Fruit fly (Drosophila melanogaster) whole organism, embryonic: ENCODE results near the gene CG6163.

Experiments
- CG12155 ChIP-seq: fragments of 200-800 bp; sonication (Bioruptor generic); optimal IDR thresholded peaks from 3 replicates; lab custom pipeline; 2016; ENCODE audit warnings: missing biosample characterization, missing genetic modification characterization
- CG12769 ChIP-seq: fragments of 200-800 bp; sonication (Bioruptor generic); optimal IDR thresholded peaks from 2 replicates; lab custom pipeline; 2019; ENCODE audit warnings: missing biosample characterization, mild to moderate bottlenecking, missing genetic modification characterization, moderate library complexity
- CG13775 ChIP-seq: fragments of 200-800 bp; sonication (Bioruptor generic); optimal IDR thresholded peaks from 3 replicates; lab custom pipeline; 2017; ENCODE audit warnings: missing biosample characterization, mild to moderate bottlenecking, missing genetic modification characterization
- CG1529 ChIP-seq: fragments of 200-800 bp; sonication (Bioruptor generic); optimal IDR thresholded peaks from 3 replicates; lab custom pipeline; 2018; ENCODE audit warnings: missing biosample characterization, missing genetic modification characterization
- CG15696 ChIP-seq: fragments of 200-800 bp; sonication (Bioruptor generic); optimal IDR thresholded peaks from 2 replicates; lab custom pipeline; 2019; ENCODE audit warnings: missing biosample characterization, mild to moderate bottlenecking, missing genetic modification characterization, moderate library complexity
- CG16813 ChIP-seq: fragments of 200-800 bp; sonication (Bioruptor generic); IDR thresholded peaks from 3 replicates; pipeline ENCODE4 v1.3.6; 2022; ENCODE audit warnings: missing biosample characterization, missing genetic modification characterization; ENCODE audit not compliant: partially characterized antibody
- CG16863 ChIP-seq: fragments of 200-800 bp; sonication (Bioruptor generic); optimal IDR thresholded peaks from 3 replicates; lab custom pipeline; 2016; ENCODE audit warnings: missing biosample characterization, missing genetic modification characterization
- CG17385 ChIP-seq: fragments of 200-800 bp; sonication (Bioruptor generic); optimal IDR thresholded peaks from 3 replicates; lab custom pipeline; 2018; ENCODE audit warnings: missing biosample characterization, mild to moderate bottlenecking, missing genetic modification characterization
- CG1792 ChIP-seq: fragments of 200-800 bp; sonication (Bioruptor generic); optimal IDR thresholded peaks from 2 replicates; lab custom pipeline; 2016; ENCODE audit warnings: missing biosample characterization, missing genetic modification characterization
- CG2712 ChIP-seq: fragments of 200-800 bp; optimal IDR thresholded peaks from 3 replicates; lab custom pipeline; 2019; ENCODE audit warnings: missing biosample characterization, mild to moderate bottlenecking, missing genetic modification characterization, moderate library complexity
- CG2889 ChIP-seq: fragments of 200-800 bp; sonication (Bioruptor generic); IDR thresholded peaks from 3 replicates; pipeline ENCODE4 v1.3.6; 2022; ENCODE audit warnings: missing biosample characterization, missing genetic modification characterization
- CG30431 ChIP-seq: fragments of 200-800 bp; sonication (Bioruptor generic); optimal IDR thresholded peaks from 2 replicates; lab custom pipeline; 2017; ENCODE audit warnings: missing biosample characterization, missing genetic modification characterization
- CG3065 ChIP-seq: fragments of 200-800 bp; sonication (Bioruptor generic); optimal IDR thresholded peaks from 2 replicates; lab custom pipeline; 2016; ENCODE audit warnings: missing biosample characterization, missing genetic modification characterization
- CG5180 ChIP-seq: fragments of 200-800 bp; sonication (Bioruptor generic); optimal IDR thresholded peaks from 3 replicates; lab custom pipeline; 2017; ENCODE audit warnings: missing biosample characterization, missing genetic modification characterization, mild to moderate bottlenecking, moderate library complexity, missing genetic modification reagents
- CG8359 ChIP-seq: fragments of 200-800 bp; sonication (Bioruptor generic); optimal IDR thresholded peaks from 2 replicates; lab custom pipeline; 2017; ENCODE audit warnings: missing biosample characterization, mild to moderate bottlenecking, missing genetic modification characterization, borderline replicate concordance
- Dll ChIP-seq: fragments of 200-800 bp; sonication (Bioruptor generic); IDR thresholded peaks from 4 replicates; pipeline ENCODE4 v1.3.6; 2022; ENCODE audit warnings: missing biosample characterization, missing genetic modification characterization; ENCODE audit not compliant: partially characterized antibody
- Fer2 ChIP-seq: fragments of 200-800 bp; sonication (Bioruptor generic); optimal IDR thresholded peaks from 2 replicates; lab custom pipeline; 2018; ENCODE audit warnings: missing biosample characterization, mild to moderate bottlenecking, missing genetic modification characterization, moderate library complexity
- Gsc ChIP-seq: fragments of 200-800 bp; sonication (Bioruptor generic); IDR thresholded peaks from 2 replicates; pipeline ENCODE4 v1.3.6; 2022; ENCODE audit warnings: missing biosample characterization, missing genetic modification characterization
- HLHmδ ChIP-seq: fragments of 200-800 bp; sonication (Bioruptor generic); optimal IDR thresholded peaks from 2 replicates; lab custom pipeline; 2018; ENCODE audit warnings: missing biosample characterization, mild to moderate bottlenecking, missing genetic modification characterization, moderate library complexity
- Hmr ChIP-seq: fragments of 200-800 bp; sonication (Bioruptor generic); optimal IDR thresholded peaks from 3 replicates; lab custom pipeline; 2017; ENCODE audit warnings: mild to moderate bottlenecking, missing biosample characterization, missing genetic modification reagents, missing genetic modification characterization
- Jarid2 ChIP-seq: fragments of 200-800 bp; sonication (Bioruptor generic); optimal IDR thresholded peaks from 3 replicates; lab custom pipeline; 2017; ENCODE audit warnings: mild to moderate bottlenecking, missing biosample characterization, missing genetic modification reagents, missing genetic modification characterization
- MESR4 ChIP-seq: fragments of 200-800 bp; sonication (Bioruptor generic); optimal IDR thresholded peaks from 2 replicates; lab custom pipeline; 2018; ENCODE audit warnings: missing biosample characterization, mild to moderate bottlenecking, missing genetic modification characterization, moderate library complexity
- NC2β ChIP-seq: fragments of 200-800 bp; sonication (Bioruptor generic); optimal IDR thresholded peaks from 2 replicates; lab custom pipeline; 2016; ENCODE audit warnings: missing biosample characterization, missing genetic modification characterization
- Oli ChIP-seq: fragments of 200-800 bp; sonication (Bioruptor generic); optimal IDR thresholded peaks from 2 replicates; lab custom pipeline; 2018; ENCODE audit warnings: missing biosample characterization, mild to moderate bottlenecking, missing genetic modification characterization, moderate library complexity
- Pdp1 ChIP-seq, 2 experiments: fragments of 200-800 bp; sonication (Bioruptor generic); optimal IDR thresholded peaks; 3 replicates each; lab custom pipeline; 2016; ENCODE audit warnings: missing biosample characterization in 2 of 2, missing genetic modification characterization in 2 of 2, mild to moderate bottlenecking in 1 of 2, moderate library complexity in 1 of 2
- Six4 ChIP-seq: fragments of 200-800 bp; sonication (Bioruptor generic); optimal IDR thresholded peaks from 2 replicates; lab custom pipeline; 2016; ENCODE audit warnings: missing biosample characterization, missing genetic modification characterization
- Sry-δ ChIP-seq: fragments of 200-800 bp; sonication (Bioruptor generic); optimal IDR thresholded peaks from 2 replicates; lab custom pipeline; 2016; ENCODE audit warnings: missing biosample characterization, missing genetic modification characterization
- Taf1 ChIP-seq: fragments of 200-800 bp; sonication (Bioruptor generic); IDR thresholded peaks from 2 replicates; pipeline ENCODE4 v1.3.6; 2022; ENCODE audit warnings: missing biosample characterization, missing genetic modification characterization
- amos ChIP-seq: fragments of 200-800 bp; sonication (Bioruptor generic); IDR thresholded peaks from 2 replicates; pipeline ENCODE4 v1.3.6; 2022; ENCODE audit warnings: missing biosample characterization, missing genetic modification characterization; ENCODE audit not compliant: partially characterized antibody
- ash1 ChIP-seq: fragments of 200-800 bp; sonication (Bioruptor generic); optimal IDR thresholded peaks from 2 replicates; lab custom pipeline; 2018; ENCODE audit warnings: missing biosample characterization, mild to moderate bottlenecking, missing genetic modification characterization
- az2 ChIP-seq: fragments of 200-800 bp; sonication (Bioruptor generic); optimal IDR thresholded peaks from 3 replicates; lab custom pipeline; 2016; ENCODE audit warnings: missing biosample characterization, missing genetic modification characterization
- br ChIP-seq: fragments of >200 bp; optimal IDR thresholded peaks from 2 replicates; lab custom pipeline; 2017
- chif ChIP-seq, 2 experiments: fragments of 200-800 bp; sonication (Bioruptor generic); optimal IDR thresholded peaks; 3 replicates each; lab custom pipeline; 2016; ENCODE audit warnings: missing biosample characterization in 2 of 2, missing genetic modification characterization in 2 of 2
- danr ChIP-seq: fragments of 200-800 bp; sonication (Bioruptor generic); IDR thresholded peaks from 2 replicates; pipeline ENCODE4 v1.3.6; 2022; ENCODE audit warnings: missing biosample characterization, missing genetic modification characterization
- dpn ChIP-seq, 2 experiments: fragments of 200-800 bp; sonication (Bioruptor generic); optimal IDR thresholded peaks; 3 replicates each; lab custom pipeline; 2016; ENCODE audit warnings: missing biosample characterization in 2 of 2, missing genetic modification characterization in 2 of 2
- esg ChIP-seq: fragments of 200-800 bp; sonication (Bioruptor generic); conservative IDR thresholded peaks from 2 replicates; pipeline ENCODE4 v1.3.6; 2022; ENCODE audit warnings: missing biosample characterization, missing genetic modification characterization
- fd3F ChIP-seq: fragments of 200-800 bp; sonication (Bioruptor generic); optimal IDR thresholded peaks from 2 replicates; lab custom pipeline; 2018; ENCODE audit warnings: missing biosample characterization, mild to moderate bottlenecking, missing genetic modification characterization, moderate library complexity
- gfzf ChIP-seq: fragments of 200-800 bp; sonication (Bioruptor generic); optimal IDR thresholded peaks from 2 replicates; lab custom pipeline; 2016; ENCODE audit warnings: missing biosample characterization, mild to moderate bottlenecking, missing genetic modification characterization, moderate library complexity
- jumu ChIP-seq: fragments of 200-800 bp; sonication (Bioruptor generic); optimal IDR thresholded peaks from 3 replicates; lab custom pipeline; 2016; ENCODE audit warnings: missing biosample characterization, missing genetic modification characterization
- klu ChIP-seq: fragments of 200-800 bp; sonication (Bioruptor generic); IDR thresholded peaks from 2 replicates; pipeline ENCODE4 v1.3.6; 2022; ENCODE audit warnings: missing biosample characterization, missing genetic modification characterization
- p53 ChIP-seq: fragments of 200-800 bp; sonication (Bioruptor generic); optimal IDR thresholded peaks from 2 replicates; lab custom pipeline; 2016; ENCODE audit warnings: missing biosample characterization, missing genetic modification characterization
- pan ChIP-seq, 4 experiments: fragments of >200 bp in 3 of 4; fragments of 200-800 bp in 1 of 4; sonication (Bioruptor generic) in 1 of 4; optimal IDR thresholded peaks in 3 of 4; IDR thresholded peaks in 1 of 4; 2 replicates each; pipeline versions ENCODE4 v1.3.6 to Lab custom; 2017 to 2022; ENCODE audit warnings: missing biosample characterization in 2 of 4, missing genetic modification characterization in 2 of 4, mixed read lengths in 1 of 4
- phol ChIP-seq: fragments of 200-800 bp; sonication (Bioruptor generic); optimal IDR thresholded peaks from 3 replicates; lab custom pipeline; 2018; ENCODE audit warnings: missing biosample characterization, mild to moderate bottlenecking, missing genetic modification characterization, moderate library complexity
- pros ChIP-seq: fragments of 200-800 bp; sonication (Bioruptor generic); optimal IDR thresholded peaks from 3 replicates; lab custom pipeline; 2019; ENCODE audit warnings: missing biosample characterization, mild to moderate bottlenecking, missing genetic modification characterization, moderate library complexity
- sd ChIP-seq: fragments of 200-800 bp; sonication (Bioruptor generic); optimal IDR thresholded peaks from 3 replicates; lab custom pipeline; 2018; ENCODE audit warnings: missing biosample characterization, mild to moderate bottlenecking, missing genetic modification characterization, moderate library complexity
- sens ChIP-seq: fragments of 200-800 bp; sonication (Bioruptor generic); peaks from one replicate; lab custom pipeline; 2016; ENCODE audit warnings: missing biosample characterization, missing genetic modification characterization
- shn ChIP-seq: fragments of 200-800 bp; sonication (Bioruptor generic); optimal IDR thresholded peaks from 3 replicates; lab custom pipeline; 2016; ENCODE audit warnings: missing biosample characterization, missing genetic modification characterization
- sima ChIP-seq: fragments of 200-800 bp; sonication (Bioruptor generic); optimal IDR thresholded peaks from 2 replicates; lab custom pipeline; 2016; ENCODE audit warnings: missing biosample characterization, missing genetic modification characterization
- unpg ChIP-seq: fragments of 200-800 bp; sonication (Bioruptor generic); optimal IDR thresholded peaks from 3 replicates; lab custom pipeline; 2018; ENCODE audit warnings: missing biosample characterization, mild to moderate bottlenecking, missing genetic modification characterization, moderate library complexity
- vvl ChIP-seq: fragments of 200-800 bp; sonication (Bioruptor generic); IDR thresholded peaks from 2 replicates; pipeline ENCODE4 v1.3.6; 2022; ENCODE audit warnings: missing biosample characterization, missing genetic modification characterization
- wor ChIP-seq: fragments of 200-800 bp; sonication (Bioruptor generic); IDR thresholded peaks from 2 replicates; pipeline ENCODE4 v1.3.6; 2022; ENCODE audit warnings: missing biosample characterization, missing genetic modification characterization

Gene CG6163

dm6 chr3L:11414453-11414852 lies 49.8 kb upstream of the CG6163 start (continued):
- no peak for TF ChIP-seq CG16813 (GFP tag; lab: Robert Waterston, UW)
- no peak for TF ChIP-seq unpg (GFP tag; lab: Kevin White, UChicago)
- no peak for TF ChIP-seq CG17385 (GFP tag; lab: Kevin White, UChicago)
- no peak for TF ChIP-seq MESR4 (GFP tag; lab: Kevin White, UChicago)
- TF ChIP-seq NC2β = no peak
- TF ChIP-seq CG1792 (GFP tag; lab: Kevin White, UChicago) = no peak
- TF ChIP-seq CG30431 (GFP tag; lab: Kevin White, UChicago) = no peak
- TF ChIP-seq br (lab: Kevin White, UChicago) = no peak
- no peak for TF ChIP-seq pan (optimal IDR thresholded peaks at IDR 0.05; lab: Kevin White, UChicago)
- TF ChIP-seq pan (GFP tag; optimal IDR thresholded peaks at IDR 0.05 in 1 of 2, IDR thresholded peaks at IDR 0.05 in 1 of 2) = no peak
- TF ChIP-seq sens (GFP tag; lab: Kevin White, UChicago) = peak; percentile 84
- TF ChIP-seq Gsc (GFP tag; lab: Robert Waterston, UW) = no peak
- TF ChIP-seq ash1 (GFP tag; lab: Kevin White, UChicago) = no peak
- TF ChIP-seq Taf1 (GFP tag; lab: Robert Waterston, UW) = no peak
- TF ChIP-seq CG16863 (GFP tag; lab: Kevin White, UChicago) = no peak
- no peak for TF ChIP-seq pros (GFP tag; lab: Kevin White, UChicago)
- no peak for TF ChIP-seq klu (GFP tag; lab: Robert Waterston, UW)
- TF ChIP-seq sd = no peak
- no peak for TF ChIP-seq CG2889 (GFP tag; lab: Robert Waterston, UW)
- TF ChIP-seq wor (GFP tag; lab: Robert Waterston, UW) = no peak
- peak; percentile 7 for TF ChIP-seq gfzf (GFP tag; lab: Kevin White, UChicago)
- TF ChIP-seq CG12155 = no peak
- TF ChIP-seq CG8359 (GFP tag; lab: Kevin White, UChicago) = no peak
- no peak for TF ChIP-seq CG13775
- no peak for TF ChIP-seq CG5180
- TF ChIP-seq fd3F (GFP tag; lab: Kevin White, UChicago) = no peak
- TF ChIP-seq jumu (GFP tag; lab: Kevin White, UChicago) = peak; percentile 10
- TF ChIP-seq CG3065 (GFP tag; lab: Kevin White, UChicago) = no peak
- no peak for TF ChIP-seq amos (GFP tag; lab: Robert Waterston, UW)
- TF ChIP-seq dpn (GFP tag; optimal IDR thresholded peaks at IDR 0.05; lab: Kevin White, UChicago) = no peak
- peak; percentile 41 for TF ChIP-seq Oli (tag; lab: Kevin White, UChicago)
- no peak for TF ChIP-seq az2 (GFP tag; lab: Kevin White, UChicago)
- peak; percentile 10 for TF ChIP-seq CG1529 (GFP tag; lab: Kevin White, UChicago)
- TF ChIP-seq danr (GFP tag; lab: Robert Waterston, UW) = no peak
- TF ChIP-seq Pdp1 (GFP tag; optimal IDR thresholded peaks at IDR 0.05; lab: Kevin White, UChicago) = no peak
- TF ChIP-seq Hmr (GFP tag; lab: Kevin White, UChicago) = no peak
- no peak for TF ChIP-seq Sry-δ
- peak; percentile 51 for TF ChIP-seq CG2712 (tag; lab: Kevin White, UChicago)
- no peak for TF ChIP-seq sima
- no peak for TF ChIP-seq p53 (GFP tag; lab: Kevin White, UChicago)
- no peak for TF ChIP-seq Fer2 (tag; lab: Kevin White, UChicago)
- no peak for TF ChIP-seq CG12769
- TF ChIP-seq Jarid2 = no peak
- TF ChIP-seq CG15696 = peak; percentile 10
- TF ChIP-seq chif (GFP tag; optimal IDR thresholded peaks at IDR 0.05; lab: Kevin White, UChicago) = peak in 1 of 2 experiments; percentile 44
- TF ChIP-seq HLHmδ (GFP tag; lab: Kevin White, UChicago) = no peak
- no peak for TF ChIP-seq shn (GFP tag; lab: Kevin White, UChicago)
- no peak for TF ChIP-seq esg (GFP tag; lab: Robert Waterston, UW)
- peak; percentile 8 for TF ChIP-seq phol (tag; lab: Kevin White, UChicago)
- no peak for TF ChIP-seq vvl (GFP tag; lab: Robert Waterston, UW)
- TF ChIP-seq Dll (GFP tag; lab: Robert Waterston, UW) = no peak
- TF ChIP-seq Six4 (GFP tag; lab: Kevin White, UChicago) = no peak
